Worm (Caenorhabditis elegans): ENCODE results near the gene dhs-20.

ce11 chrV:11580826-11581225, 23.5 kb downstream of the dhs-20 start, which contains the start of gene srx-90:
- TF ChIP-seq aly-1 (tag; optimal IDR thresholded peaks at IDR 0.05): no peak
- no peak for TF ChIP-seq tbx-11 (GFP tag; IDR thresholded peaks at IDR 0.05)
- TF ChIP-seq ama-1 (optimal IDR thresholded peaks at IDR 0.05): no peak
- TF ChIP-seq scrt-1 (GFP tag; IDR thresholded peaks at IDR 0.05): no peak
- no peak for TF ChIP-seq pes-1 (GFP tag; IDR thresholded peaks at IDR 0.05)
- TF ChIP-seq hnd-1 (tag; optimal IDR thresholded peaks at IDR 0.05): no peak
